Worm (Caenorhabditis elegans): ENCODE results near the gene B0524.2.

Gene B0524.2

ce11 chrIII:1886914-1887313, 6.9 kb upstream of the B0524.2 start:
- no peak for TF ChIP-seq fax-1 (tag; optimal IDR thresholded peaks at IDR 0.05)
- TF ChIP-seq ztf-16 (tag; optimal IDR thresholded peaks at IDR 0.05): no peak
- TF ChIP-seq pha-4 (tag; optimal IDR thresholded peaks at IDR 0.05): no peak
- TF ChIP-seq ceh-45 (GFP tag; IDR thresholded peaks at IDR 0.05): no peak
- no peak for TF ChIP-seq rnt-1 (tag; optimal IDR thresholded peaks at IDR 0.05)
- no peak for TF ChIP-seq ceh-31 (tag; optimal IDR thresholded peaks at IDR 0.05)
- no peak for TF ChIP-seq fkh-6 (tag; optimal IDR thresholded peaks at IDR 0.05)
- TF ChIP-seq madf-2 (tag; optimal IDR thresholded peaks at IDR 0.05): no peak
- no peak for TF ChIP-seq pha-2 (tag; optimal IDR thresholded peaks at IDR 0.05)
- no peak for TF ChIP-seq eyg-1 (tag; optimal IDR thresholded peaks at IDR 0.05)
- TF ChIP-seq sox-4 (tag; optimal IDR thresholded peaks at IDR 0.05): no peak
- TF ChIP-seq hlh-6 (tag; optimal IDR thresholded peaks at IDR 0.05): no peak
- TF ChIP-seq elt-4 (tag; optimal IDR thresholded peaks at IDR 0.05): no peak
- no peak for TF ChIP-seq unc-55 (GFP tag; optimal IDR thresholded peaks at IDR 0.05)
- TF ChIP-seq sdc-2 (tag; optimal IDR thresholded peaks at IDR 0.05): no peak
- no peak for TF ChIP-seq ceh-19 (GFP tag; optimal IDR thresholded peaks at IDR 0.05)
- no peak for TF ChIP-seq ceh-18 (tag; optimal IDR thresholded peaks at IDR 0.05)
- no peak for TF ChIP-seq Y22D7AL.16 (tag; optimal IDR thresholded peaks at IDR 0.05)
- no peak for TF ChIP-seq unc-3 (GFP tag; conservative IDR thresholded peaks at IDR 0.05)
- no peak for TF ChIP-seq unc-3 (tag; optimal IDR thresholded peaks at IDR 0.05)
- no peak for TF ChIP-seq pros-1 (tag; optimal IDR thresholded peaks at IDR 0.05)

- TF ChIP-seq ceh-2 (tag; optimal IDR thresholded peaks at IDR 0.05): no peak
- no peak for TF ChIP-seq ama-1 (optimal IDR thresholded peaks at IDR 0.05)
- no peak for TF ChIP-seq dmd-4 (tag; optimal IDR thresholded peaks at IDR 0.05; ENCODE audit: borderline replicate concordance)
- TF ChIP-seq tbx-7 (tag; optimal IDR thresholded peaks at IDR 0.05): no peak
- TF ChIP-seq pros-1 (tag; optimal IDR thresholded peaks at IDR 0.05): no peak
- no peak for TF ChIP-seq nfya-1 (tag; optimal IDR thresholded peaks at IDR 0.05)
- TF ChIP-seq ceh-19 (GFP tag; optimal IDR thresholded peaks at IDR 0.05): no peak
- no peak for TF ChIP-seq ets-4 (tag; optimal IDR thresholded peaks at IDR 0.05)
- no peak for TF ChIP-seq pqm-1 (tag; optimal IDR thresholded peaks at IDR 0.05)
- no peak for TF ChIP-seq F13H6.1 (tag; optimal IDR thresholded peaks at IDR 0.05)
- TF ChIP-seq ceh-31 (tag; optimal IDR thresholded peaks at IDR 0.05): no peak
Observed at ce11 chrIII:1887354-1887753, 6.5 kb upstream of the B0524.2 start, which contains the start of gene B0524.3. TSS of gene B0524.3 (plus strand) at chrIII:1887654.

- TF ChIP-seq ceh-48 (tag; optimal IDR thresholded peaks at IDR 0.05): peak; percentile 80
Observed at ce11 chrIII:1892147-1892546, 1.7 kb upstream of the B0524.2 start.

ce11 chrIII:1893405-1893804, 452 bp upstream of the B0524.2 start:
- TF ChIP-seq elt-2 (tag; optimal IDR thresholded peaks at IDR 0.05): no peak
- no peak for TF ChIP-seq lin-11 (tag; optimal IDR thresholded peaks at IDR 0.05)
- TF ChIP-seq npax-4 (tag; optimal IDR thresholded peaks at IDR 0.05): no peak

ce11 chrIII:1903966-1904365, 10.1 kb downstream of the B0524.2 start:
- TF ChIP-seq ets-4 (tag; optimal IDR thresholded peaks at IDR 0.05) (no peak), madf-2 (tag; optimal IDR thresholded peaks at IDR 0.05) (no peak), ceh-6 (GFP tag; optimal IDR thresholded peaks at IDR 0.05) (no peak), lin-11 (tag; optimal IDR thresholded peaks at IDR 0.05) (no peak), nfya-1 (tag; optimal IDR thresholded peaks at IDR 0.05) (no peak), tbx-7 (tag; optimal IDR thresholded peaks at IDR 0.05) (no peak), fkh-10 (GFP tag; optimal IDR thresholded peaks at IDR 0.05) (no peak), K02D7.2 (tag; optimal IDR thresholded peaks at IDR 0.05) (no peak), zip-5 (tag; optimal IDR thresholded peaks at IDR 0.05) (no peak), unc-3 (GFP tag; conservative IDR thresholded peaks at IDR 0.05) (no peak), unc-3 (tag; optimal IDR thresholded peaks at IDR 0.05) (no peak), ceh-48 (tag; optimal IDR thresholded peaks at IDR 0.05) (no peak), ceh-31 (tag; optimal IDR thresholded peaks at IDR 0.05) (no peak), hlh-6 (tag; optimal IDR thresholded peaks at IDR 0.05) (no peak), ztf-16 (tag; optimal IDR thresholded peaks at IDR 0.05) (no peak), dve-1 (tag; optimal IDR thresholded peaks at IDR 0.05) (no peak), mec-3 (tag; optimal IDR thresholded peaks at IDR 0.05; ENCODE audit: borderline replicate concordance) (no peak), sox-4 (tag; optimal IDR thresholded peaks at IDR 0.05) (no peak)

Data from whole organism, late embryonic.